Worm (Caenorhabditis elegans): Measurements from ENCODE around the gene amt-3.

amt-3 gene

DNA sequence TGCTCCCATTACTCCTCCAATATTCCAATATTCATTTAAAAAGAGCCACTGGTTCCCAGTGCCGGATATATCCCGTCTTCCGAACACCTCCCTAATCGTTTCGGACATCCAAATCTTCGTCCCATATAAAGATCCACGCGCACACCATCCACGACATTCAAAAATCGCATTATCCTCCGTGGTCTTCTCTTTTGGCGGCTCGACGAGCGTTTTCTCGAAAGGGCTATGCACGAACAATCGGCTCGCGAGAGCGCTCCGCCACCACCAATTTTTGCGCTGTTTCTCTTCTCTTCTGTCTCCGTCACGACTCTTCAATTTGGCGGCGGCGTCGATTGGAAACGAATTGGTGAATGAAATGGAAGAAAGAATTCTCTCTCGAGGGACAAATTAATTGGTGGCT, 15.7 kb downstream of the amt-3 start:
- TF ChIP-seq B0336.3 (GFP tag; IDR thresholded peaks at IDR 0.05) (no peak), zfh-2 (GFP tag; conservative IDR thresholded peaks at IDR 0.05) (peak; percentile 61; the same call in 1 of the 2 replicates)

DNA sequence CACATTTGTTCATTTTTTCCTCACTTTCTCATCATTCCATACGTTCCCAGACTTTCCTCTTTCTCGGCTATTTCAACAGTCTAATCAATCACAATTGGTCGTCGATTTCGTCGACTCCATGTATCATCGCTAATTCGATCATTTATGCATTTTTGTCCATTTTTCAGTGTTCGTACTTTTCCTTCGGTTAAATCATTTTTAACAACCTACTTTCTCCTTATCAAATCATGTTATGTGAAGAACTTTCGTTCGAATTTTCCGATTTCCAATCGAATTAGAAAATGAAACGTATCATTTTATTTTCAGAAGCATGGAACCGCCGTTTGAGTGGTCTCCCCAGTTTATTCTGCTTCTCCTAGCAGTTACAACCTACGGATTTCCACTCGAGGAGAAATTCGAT, 22.6 kb downstream of the amt-3 start, which contains the start of gene eff-1:
Gene eff-1 (plus strand): TSS at position 301 of the 400 bp plus-strand sequence.
- TF ChIP-seq rcor-1 (GFP tag; IDR thresholded peaks at IDR 0.05) = no peak
- TF ChIP-seq B0019.2 (GFP tag; conservative IDR thresholded peaks at IDR 0.05) = no peak
- no peak for TF ChIP-seq Y95B8A.8 (GFP tag; IDR thresholded peaks at IDR 0.05)
- no peak for TF ChIP-seq ztf-28 (GFP tag; IDR thresholded peaks at IDR 0.05)
- no peak for TF ChIP-seq Y53G8AR.9 (GFP tag; conservative IDR thresholded peaks at IDR 0.05)
- TF ChIP-seq ekl-4 (GFP tag; IDR thresholded peaks at IDR 0.05) = no peak
- no peak for TF ChIP-seq F55B11.4 (tag; optimal IDR thresholded peaks at IDR 0.05; ENCODE audit: borderline replicate concordance, insufficient read depth)
- TF ChIP-seq lir-1 (GFP tag; conservative IDR thresholded peaks at IDR 0.05) = no peak
- no peak for TF ChIP-seq nfya-1 (tag; optimal IDR thresholded peaks at IDR 0.05; ENCODE audit: borderline replicate concordance, insufficient read depth)
- no peak for TF ChIP-seq B0336.3 (GFP tag; IDR thresholded peaks at IDR 0.05)
- no peak for TF ChIP-seq F52B5.7 (tag; optimal IDR thresholded peaks at IDR 0.05)
- no peak for TF ChIP-seq mel-28 (tag; optimal IDR thresholded peaks at IDR 0.05; ENCODE audit: borderline replicate concordance)

ce11 chrII:8345613-8346012, 23.3 kb downstream of the amt-3 start:
- no peak for TF ChIP-seq F55B11.4 (tag; optimal IDR thresholded peaks at IDR 0.05; ENCODE audit: borderline replicate concordance, insufficient read depth)
- TF ChIP-seq hmg-20 (GFP tag; IDR thresholded peaks at IDR 0.05) = no peak

DNA sequence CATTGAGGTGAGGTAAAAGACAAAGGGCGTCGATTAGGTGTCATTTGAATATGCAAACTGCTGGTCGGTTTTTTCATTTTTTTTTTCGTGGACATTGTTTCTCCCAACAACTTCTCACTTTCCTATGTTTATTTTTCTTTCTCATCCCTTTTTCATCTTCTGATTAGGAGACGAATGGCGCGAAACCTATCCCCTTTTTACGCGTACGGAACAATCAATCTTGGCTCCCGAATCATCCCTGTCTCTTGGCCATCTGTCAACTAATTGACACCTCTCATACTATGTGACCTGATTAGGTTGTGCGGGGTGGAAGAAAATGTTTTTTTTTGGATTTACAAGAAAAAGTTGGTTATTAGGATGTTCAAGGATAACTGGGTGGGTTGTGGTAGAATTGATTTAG, 24.2 kb downstream of the amt-3 start:
- TF ChIP-seq zim-3 (tag; optimal IDR thresholded peaks at IDR 0.05) = no peak

ce11 chrII:8339108-8339507, 29.9 kb downstream of the amt-3 start:
- TF ChIP-seq madf-8 (GFP tag; conservative IDR thresholded peaks at IDR 0.05) = no peak
- no peak for TF ChIP-seq lag-1 (GFP tag; IDR thresholded peaks at IDR 0.05)

DNA sequence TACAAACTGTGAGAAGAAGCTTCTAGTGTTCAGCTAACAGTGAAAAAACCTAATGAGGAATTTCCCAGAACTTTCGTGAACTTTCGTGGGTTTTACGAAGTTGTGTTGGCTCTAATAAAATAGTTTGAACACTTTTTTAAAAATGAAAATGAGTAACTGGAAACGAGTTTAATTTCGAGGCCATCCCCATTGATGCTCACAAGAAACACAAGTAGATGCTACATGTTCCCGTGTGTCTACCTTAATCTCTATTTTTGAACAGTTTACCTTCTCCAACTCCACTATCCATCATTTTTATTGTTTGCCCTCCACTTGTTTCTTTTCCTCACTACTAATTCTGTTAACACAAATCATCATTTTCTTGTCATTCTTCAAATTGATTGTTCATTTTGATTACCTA, 35.3 kb downstream of the amt-3 start, which contains the start of gene C26D10.7:
Gene C26D10.7 (plus strand): TSS at position 301 of the 400 bp plus-strand sequence.
- TF ChIP-seq K11D2.4 (GFP tag; IDR thresholded peaks at IDR 0.05) (no peak), F37B4.10 (GFP tag; IDR thresholded peaks at IDR 0.05) (no peak), unc-130 (GFP tag; optimal IDR thresholded peaks at IDR 0.05) (no peak), cebp-2 (GFP tag; IDR thresholded peaks at IDR 0.05) (no peak), efl-1 (GFP tag; optimal IDR thresholded peaks at IDR 0.05) (no peak), ccch-3 (GFP tag; optimal IDR thresholded peaks at IDR 0.05) (no peak), zim-3 (tag; optimal IDR thresholded peaks at IDR 0.05) (no peak), F52B5.7 (tag; optimal IDR thresholded peaks at IDR 0.05) (no peak), hsf-1 (GFP tag; IDR thresholded peaks at IDR 0.05) (no peak), somi-1 (GFP tag; optimal IDR thresholded peaks at IDR 0.05) (no peak), nhr-120 (GFP tag; IDR thresholded peaks at IDR 0.05) (no peak), fkh-3 (tag; optimal IDR thresholded peaks at IDR 0.05) (no peak), chd-7 (tag; optimal IDR thresholded peaks at IDR 0.05) (no peak), snpc-4 (GFP tag; optimal IDR thresholded peaks at IDR 0.05) (no peak), snpc-4 (tag; optimal IDR thresholded peaks at IDR 0.05) (no peak), mel-28 (tag; optimal IDR thresholded peaks at IDR 0.05; ENCODE audit: borderline replicate concordance) (no peak), bed-2 (GFP tag; IDR thresholded peaks at IDR 0.05) (no peak), F55B11.4 (tag; optimal IDR thresholded peaks at IDR 0.05; ENCODE audit: borderline replicate concordance, insufficient read depth) (no peak), hlh-12 (tag; optimal IDR thresholded peaks at IDR 0.05) (no peak), sdz-38 (tag; optimal IDR thresholded peaks at IDR 0.05) (no peak)
